Fruit fly (Drosophila melanogaster): Measurements from ENCODE around the gene glo.

Gene glo

DNA sequence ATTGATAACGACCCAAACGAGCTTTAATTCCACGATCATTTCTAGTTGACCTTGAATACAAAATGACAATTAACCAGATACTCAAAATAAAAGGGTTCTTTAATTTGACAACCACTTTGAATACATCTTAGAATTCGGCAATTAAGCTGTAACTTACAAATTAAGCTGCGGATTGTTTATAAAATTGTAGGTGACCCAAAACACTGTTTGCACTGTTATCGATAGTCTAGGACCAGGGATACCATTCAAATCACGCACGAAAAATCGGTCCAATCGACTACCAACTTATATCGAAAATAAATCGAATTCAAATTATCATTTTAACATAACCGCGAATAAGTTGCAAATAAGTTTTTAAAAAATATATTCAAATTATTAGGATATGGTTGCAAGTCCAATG lies 3.0 kb upstream of the glo start, which contains the start of gene Kyat:
Gene Kyat (minus strand): TSS at position 228 of the 400 bp plus-strand sequence.
- peak; percentile 28 for TF ChIP-seq lilli (GFP tag; optimal IDR thresholded peaks at IDR 0.05)
- TF ChIP-seq CG14710 (tag; optimal IDR thresholded peaks at IDR 0.05) = peak; percentile 66
- peak; percentile 4 for TF ChIP-seq CG33213 (GFP tag; optimal IDR thresholded peaks at IDR 0.05)
- TF ChIP-seq Nf-YB (GFP tag; optimal IDR thresholded peaks at IDR 0.05) = no peak
- TF ChIP-seq NfI (GFP tag; optimal IDR thresholded peaks at IDR 0.05) = no peak
- no peak for TF ChIP-seq CG17912 (GFP tag; optimal IDR thresholded peaks at IDR 0.05)
- TF ChIP-seq CG9932 (GFP tag; IDR thresholded peaks at IDR 0.05) = peak; percentile 55
- no peak for TF ChIP-seq da (GFP tag; optimal IDR thresholded peaks at IDR 0.05)
- no peak for TF ChIP-seq CG12942 (GFP tag; optimal IDR thresholded peaks at IDR 0.05)
- no peak for TF ChIP-seq CG17612 (GFP tag; IDR thresholded peaks at IDR 0.05)
- TF ChIP-seq Rfx (GFP tag; IDR thresholded peaks at IDR 0.05) = peak; percentile 14; the same call in 1 of the 2 replicates
- TF ChIP-seq bbx (GFP tag; IDR thresholded peaks at IDR 0.05; ENCODE audit: partially characterized antibody) = peak; percentile 99
- TF ChIP-seq Sry-δ (GFP tag; optimal IDR thresholded peaks at IDR 0.05) = peak; percentile 87
- TF ChIP-seq Stat92E (GFP tag; optimal IDR thresholded peaks at IDR 0.05) = peak in 1 of 3 experiments; percentile 29
- TF ChIP-seq Myb (GFP tag; optimal IDR thresholded peaks at IDR 0.05) = peak; percentile 62
- TF ChIP-seq sisA (GFP tag; IDR thresholded peaks at IDR 0.05) = no peak
- TF ChIP-seq Dip3 (GFP tag; optimal IDR thresholded peaks at IDR 0.05) = no peak
- TF ChIP-seq CG43689 (GFP tag; IDR thresholded peaks at IDR 0.05) = no peak
- no peak for TF ChIP-seq Ptx1 (GFP tag; IDR thresholded peaks at IDR 0.05)
- peak; percentile 95 for TF ChIP-seq knrl (GFP tag; IDR thresholded peaks at IDR 0.05; ENCODE audit: partially characterized antibody)
- TF ChIP-seq usp (GFP tag; optimal IDR thresholded peaks at IDR 0.05) = no peak
- TF ChIP-seq Poxn (GFP tag; IDR thresholded peaks at IDR 0.05) = no peak
- no peak for TF ChIP-seq kay (GFP tag; optimal IDR thresholded peaks at IDR 0.05)
- TF ChIP-seq CG9727 (GFP tag; optimal IDR thresholded peaks at IDR 0.05) = no peak
- no peak for TF ChIP-seq Gug (GFP tag; IDR thresholded peaks at IDR 0.05)
- TF ChIP-seq YL-1 (GFP tag; optimal IDR thresholded peaks at IDR 0.05) = peak; percentile 69
- no peak for TF ChIP-seq E2f1 (GFP tag; IDR thresholded peaks at IDR 0.05)
- no peak for TF ChIP-seq Hr51 (GFP tag; optimal IDR thresholded peaks at IDR 0.05)
- peak; percentile 99 for TF ChIP-seq hbn (GFP tag; IDR thresholded peaks at IDR 0.05; ENCODE audit: partially characterized antibody)
- peak; percentile 67 for TF ChIP-seq MBD-R2 (GFP tag; IDR thresholded peaks at IDR 0.05)
- TF ChIP-seq corto (GFP tag; optimal IDR thresholded peaks at IDR 0.05) = no peak
- no peak for TF ChIP-seq CG7745 (tag; optimal IDR thresholded peaks at IDR 0.05)
- no peak for TF ChIP-seq Lhr (GFP tag; optimal IDR thresholded peaks at IDR 0.05)
- TF ChIP-seq CG17359 (tag; optimal IDR thresholded peaks at IDR 0.05) = no peak
- no peak for TF ChIP-seq CG3065 (GFP tag; optimal IDR thresholded peaks at IDR 0.05)
- no peak for TF ChIP-seq Atf6 (GFP tag; IDR thresholded peaks at IDR 0.05)
- no peak for TF ChIP-seq Dad (GFP tag; optimal IDR thresholded peaks at IDR 0.05)
- TF ChIP-seq CG8089 (GFP tag; optimal IDR thresholded peaks at IDR 0.05) = no peak
- TF ChIP-seq bigmax (GFP tag; optimal IDR thresholded peaks at IDR 0.05) = no peak
- no peak for TF ChIP-seq HLH54F (GFP tag; optimal IDR thresholded peaks at IDR 0.05)
- TF ChIP-seq inv (GFP tag; IDR thresholded peaks at IDR 0.05; ENCODE audit: partially characterized antibody) = peak; percentile 96
- peak; percentile 90 for TF ChIP-seq pzg (GFP tag; optimal IDR thresholded peaks at IDR 0.05)
- no peak for TF ChIP-seq CG30431 (GFP tag; optimal IDR thresholded peaks at IDR 0.05)
- TF ChIP-seq Neu2 (GFP tag; optimal IDR thresholded peaks at IDR 0.05; ENCODE audit: borderline replicate concordance) = no peak
- peak; percentile 96 for TF ChIP-seq CG42726 (GFP tag; IDR thresholded peaks at IDR 0.05; ENCODE audit: partially characterized antibody)
- peak; percentile 35 for TF ChIP-seq CG15514 (GFP tag; optimal IDR thresholded peaks at IDR 0.05)
- TF ChIP-seq tin (GFP tag; optimal IDR thresholded peaks at IDR 0.05) = no peak
- peak; percentile 95 for TF ChIP-seq ato (GFP tag; IDR thresholded peaks at IDR 0.05; ENCODE audit: partially characterized antibody)
- peak; percentile 33; the same call in 2 of the 3 replicates for TF ChIP-seq row (GFP tag; IDR thresholded peaks at IDR 0.05)
- peak; percentile 97 for TF ChIP-seq CG16813 (GFP tag; IDR thresholded peaks at IDR 0.05; ENCODE audit: partially characterized antibody)
- TF ChIP-seq CG4854 (GFP tag; optimal IDR thresholded peaks at IDR 0.05) = peak; percentile 17
